Fruit fly (Drosophila melanogaster) Kc167 (cell line): ENCODE measurements around the gene CG13786.

ENCODE experiments used
- Myc ChIP-seq: fragments of >200 bp; optimal IDR thresholded peaks from 2 replicates; lab custom pipeline; 2017; ENCODE audit warnings: missing external identifiers
- Sin3A ChIP-seq: fragments of >200 bp; optimal IDR thresholded peaks from 2 replicates; lab custom pipeline; 2018; ENCODE audit warnings: missing external identifiers
- h ChIP-seq: fragments of >200 bp; optimal IDR thresholded peaks from 3 replicates; lab custom pipeline; 2018; ENCODE audit warnings: missing external identifiers
- insv ChIP-seq: fragments of >200 bp; optimal IDR thresholded peaks from 3 replicates; lab custom pipeline; 2018; ENCODE audit warnings: missing external identifiers
- psq ChIP-seq: fragments of >200 bp; optimal IDR thresholded peaks from 2 replicates; lab custom pipeline; 2017; ENCODE audit warnings: missing external identifiers

dm6 chr2L:7261989-7262388 is 9.2 kb upstream of the CG13786 start:
- TF ChIP-seq Myc (lab: Kevin White, UChicago) (no peak), h (lab: Kevin White, UChicago) (no peak), psq (lab: Kevin White, UChicago) (no peak), insv (no peak), Sin3A (lab: Kevin White, UChicago) (no peak)
